Worm (Caenorhabditis elegans) whole organism, young adult: ENCODE data around the gene ceh-22.

Experiments
- F52B5.7 ChIP-seq: sonication (generic microtip); optimal IDR thresholded peaks from 2 replicates; lab custom pipeline; 2016; ENCODE audit warnings: mild to moderate bottlenecking, missing genetic modification characterization, missing compliant biosample characterization
- Y95B8A.8 ChIP-seq: fragments of 200-800 bp; sonication (Bioruptor generic); IDR thresholded peaks from 2 replicates; pipeline ENCODE4 v1.3.6; 2022; ENCODE audit warnings: missing genetic modification reagents, missing genetic modification characterization, missing compliant biosample characterization
- ama-1 ChIP-seq, 3 experiments: fragments of 150-350 bp in 1 of 3; sonication (generic microtip) in 2 of 3; optimal IDR thresholded peaks; 2 replicates each; lab custom pipeline; 2014 to 2018; ENCODE audit warnings: missing biosample characterization in 2 of 3, missing genetic modification characterization in 2 of 3, missing genetic modification reagents in 2 of 3
- die-1 ChIP-seq: sonication (generic microtip); optimal IDR thresholded peaks from 2 replicates; lab custom pipeline; 2016; ENCODE audit warnings: missing genotype, mild to moderate bottlenecking, missing genetic modification characterization, missing compliant biosample characterization
- hlh-26 ChIP-seq: fragments of 200-800 bp; sonication (Bioruptor generic); conservative IDR thresholded peaks from 2 replicates; pipeline ENCODE4 v1.3.6; 2022; ENCODE audit warnings: missing genetic modification reagents, missing genetic modification characterization, missing compliant biosample characterization
- let-607 ChIP-seq, 2 experiments: fragments of 200-800 bp in 1 of 2; sonication (Bioruptor generic) in 1 of 2; sonication (generic microtip) in 1 of 2; optimal IDR thresholded peaks; 2 replicates each; lab custom pipeline; 2016 to 2018; ENCODE audit warnings: mild to moderate bottlenecking in 2 of 2, missing compliant biosample characterization in 2 of 2, missing genetic modification characterization in 2 of 2, moderate library complexity in 2 of 2, missing genotype in 1 of 2
- lin-35 ChIP-seq, 3 experiments: fragments of 150-350 bp in 2 of 3; sonication (generic microtip) in 1 of 3; optimal IDR thresholded peaks; 2 replicates each; lab custom pipeline; 2014 to 2018; ENCODE audit warnings: missing biosample characterization in 3 of 3, missing genetic modification characterization in 3 of 3, missing genetic modification reagents in 3 of 3
- lin-54 ChIP-seq: fragments of 200-800 bp; sonication (Bioruptor generic); optimal IDR thresholded peaks from 2 replicates; lab custom pipeline; 2018; ENCODE audit warnings: mild to moderate bottlenecking, missing genetic modification characterization, missing compliant biosample characterization
- madf-6 ChIP-seq: fragments of 200-800 bp; sonication (Bioruptor generic); IDR thresholded peaks from 2 replicates; pipeline ENCODE4 v1.3.6; 2022; ENCODE audit warnings: missing genetic modification reagents, missing genetic modification characterization, missing compliant biosample characterization
- mcd-1 ChIP-seq: fragments of 200-800 bp; sonication (Bioruptor generic); IDR thresholded peaks from 2 replicates; pipeline ENCODE4 v1.3.6; 2022; ENCODE audit warnings: missing genetic modification reagents, missing genetic modification characterization, missing compliant biosample characterization
- mxl-1 ChIP-seq: sonication (generic microtip); optimal IDR thresholded peaks from 2 replicates; lab custom pipeline; 2016; ENCODE audit warnings: missing genetic modification characterization, missing compliant biosample characterization
- unc-62 ChIP-seq: fragments of 150-350 bp; optimal IDR thresholded peaks from 2 replicates; lab custom pipeline; 2014; ENCODE audit warnings: missing biosample characterization, missing genetic modification reagents, missing genetic modification characterization

DNA sequence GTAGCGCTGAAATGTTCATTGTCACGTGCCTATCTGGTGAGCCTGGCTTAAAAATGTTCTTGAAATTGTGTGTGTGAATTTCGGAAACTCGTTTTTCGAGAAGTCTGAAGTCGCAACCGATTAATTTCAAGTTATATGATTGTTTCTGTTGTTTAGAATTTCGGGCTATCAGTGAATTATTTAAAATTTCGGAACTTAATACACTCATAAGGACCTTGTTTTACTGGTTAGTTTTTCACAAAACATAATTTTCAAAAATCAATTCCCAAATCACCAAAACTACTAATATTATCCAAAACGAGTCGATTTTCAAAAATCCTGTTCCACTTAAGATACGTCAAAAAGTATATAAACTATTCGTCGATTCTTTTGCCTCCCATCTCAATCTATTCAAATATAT, 41.2 kb upstream of the ceh-22 start:
- TF ChIP-seq lin-35 (GFP tag; optimal IDR thresholded peaks at IDR 0.05; lab: Kevin White, UChicago) (no peak), ama-1 (optimal IDR thresholded peaks at IDR 0.05; lab: Kevin White, UChicago) (no peak), ama-1 (GFP tag; optimal IDR thresholded peaks at IDR 0.05; lab: Kevin White, UChicago) (no peak), mxl-1 (no peak), lin-54 (GFP tag; lab: Kevin White, UChicago) (no peak), hlh-26 (GFP tag; lab: Robert Waterston, UW) (no peak), madf-6 (GFP tag; lab: Robert Waterston, UW) (no peak), die-1 (tag; lab: Kevin White, UChicago) (no peak), Y95B8A.8 (GFP tag; lab: Robert Waterston, UW) (no peak), unc-62 (GFP tag; lab: Kevin White, UChicago) (no peak), mcd-1 (no peak), let-607 (tag; optimal IDR thresholded peaks at IDR 0.05; lab: Kevin White, UChicago) (no peak), F52B5.7 (tag; lab: Kevin White, UChicago) (no peak)
